Worm (Caenorhabditis elegans) whole organism, young adult: ENCODE results near the gene dyf-4.

Experiments
- B0019.2 ChIP-seq: fragments of 200-800 bp; sonication (Bioruptor generic); conservative IDR thresholded peaks from 2 replicates; pipeline ENCODE4 v1.3.6; 2022; ENCODE audit warnings: missing genetic modification reagents, missing genetic modification characterization, missing compliant biosample characterization
- B0336.3 ChIP-seq: fragments of 200-800 bp; sonication (Bioruptor generic); IDR thresholded peaks from 2 replicates; pipeline ENCODE4 v1.3.6; 2022; ENCODE audit warnings: missing genetic modification characterization, missing compliant biosample characterization
- C06A6.2 ChIP-seq: fragments of 200-800 bp; sonication (Bioruptor generic); conservative IDR thresholded peaks from 2 replicates; pipeline ENCODE4 v1.3.6; 2022; ENCODE audit warnings: missing genetic modification characterization, missing compliant biosample characterization
- C17E4.6 ChIP-seq: fragments of 200-800 bp; sonication (Bioruptor generic); IDR thresholded peaks from 2 replicates; pipeline ENCODE4 v1.3.6; 2022; ENCODE audit warnings: missing genetic modification reagents, missing genetic modification characterization, missing compliant biosample characterization
- D2030.7 ChIP-seq: fragments of 200-800 bp; sonication (Bioruptor generic); IDR thresholded peaks from 2 replicates; pipeline ENCODE4 v1.3.6; 2022; ENCODE audit warnings: missing genetic modification reagents, missing genetic modification characterization, missing compliant biosample characterization
- F22D6.2 ChIP-seq: sonication (generic microtip); optimal IDR thresholded peaks from 2 replicates; lab custom pipeline; 2016; ENCODE audit warnings: mild to moderate bottlenecking, missing genetic modification characterization, missing compliant biosample characterization
- F23B12.7 ChIP-seq: sonication (generic microtip); optimal IDR thresholded peaks from 2 replicates; lab custom pipeline; 2017; ENCODE audit warnings: missing genetic modification characterization, mild to moderate bottlenecking, missing compliant biosample characterization, antibody characterized with exemption, moderate library complexity; ENCODE audit not compliant: insufficient read depth
- F33H1.4 ChIP-seq: fragments of 200-800 bp; sonication (Bioruptor generic); IDR thresholded peaks from 2 replicates; pipeline ENCODE4 v1.3.6; 2022; ENCODE audit warnings: missing genetic modification reagents, missing genetic modification characterization, missing compliant biosample characterization
- T07F8.4 ChIP-seq: sonication (generic microtip); optimal IDR thresholded peaks from 2 replicates; lab custom pipeline; 2016; ENCODE audit warnings: mild to moderate bottlenecking, missing genetic modification characterization, moderate library complexity, missing compliant biosample characterization
- Y53F4B.3 ChIP-seq: fragments of 200-800 bp; sonication (Bioruptor generic); IDR thresholded peaks from 2 replicates; pipeline ENCODE4 v1.3.6; 2022; ENCODE audit warnings: missing genetic modification reagents, missing genetic modification characterization, missing compliant biosample characterization
- aptf-2 ChIP-seq: fragments of 200-800 bp; sonication (Bioruptor generic); conservative IDR thresholded peaks from 2 replicates; pipeline ENCODE4 v1.3.6; 2022; ENCODE audit warnings: missing genetic modification reagents, missing genetic modification characterization, missing compliant biosample characterization
- aptf-3 ChIP-seq: fragments of 200-800 bp; sonication (Bioruptor generic); IDR thresholded peaks from 2 replicates; pipeline ENCODE4 v1.3.6; 2022; ENCODE audit warnings: missing genetic modification characterization, missing compliant biosample characterization
- atf-7 ChIP-seq: sonication (generic microtip); optimal IDR thresholded peaks from 2 replicates; lab custom pipeline; 2017; ENCODE audit warnings: mild to moderate bottlenecking, missing genetic modification characterization, missing compliant biosample characterization
- attf-6 ChIP-seq: fragments of 200-800 bp; sonication (Bioruptor generic); IDR thresholded peaks from 2 replicates; pipeline ENCODE4 v1.3.6; 2022; ENCODE audit warnings: missing genetic modification reagents, missing genetic modification characterization, missing compliant biosample characterization
- ccch-3 ChIP-seq: fragments of 200-800 bp; sonication (Bioruptor generic); optimal IDR thresholded peaks from 2 replicates; lab custom pipeline; 2018; ENCODE audit warnings: mild to moderate bottlenecking, missing genetic modification characterization, missing compliant biosample characterization
- cebp-2 ChIP-seq: fragments of 200-800 bp; sonication (Bioruptor generic); IDR thresholded peaks from 2 replicates; pipeline ENCODE4 v1.3.6; 2022; ENCODE audit warnings: missing genetic modification characterization, missing compliant biosample characterization
- ceh-100 ChIP-seq: fragments of 200-800 bp; sonication (Bioruptor generic); IDR thresholded peaks from 2 replicates; pipeline ENCODE4 v1.3.6; 2022; ENCODE audit warnings: missing genetic modification reagents, missing genetic modification characterization, missing compliant biosample characterization
- die-1 ChIP-seq: sonication (generic microtip); optimal IDR thresholded peaks from 2 replicates; lab custom pipeline; 2016; ENCODE audit warnings: missing genotype, mild to moderate bottlenecking, missing genetic modification characterization, missing compliant biosample characterization
- dox-1 ChIP-seq: fragments of 200-800 bp; sonication (Bioruptor generic); IDR thresholded peaks from 2 replicates; pipeline ENCODE4 v1.3.6; 2022; ENCODE audit warnings: missing genetic modification reagents, missing genetic modification characterization, missing compliant biosample characterization
- dpff-1 ChIP-seq: sonication (generic microtip); optimal IDR thresholded peaks from 2 replicates; lab custom pipeline; 2017; ENCODE audit warnings: mild to moderate bottlenecking, missing genetic modification characterization, missing compliant biosample characterization
- efl-1 ChIP-seq: fragments of 150-350 bp; optimal IDR thresholded peaks from 2 replicates; lab custom pipeline; 2014; ENCODE audit warnings: missing biosample characterization, missing genetic modification reagents, missing genetic modification characterization
- egl-44 ChIP-seq: fragments of 200-800 bp; sonication (Bioruptor generic); IDR thresholded peaks from 2 replicates; pipeline ENCODE4 v1.3.6; 2022; ENCODE audit warnings: missing genetic modification reagents, missing genetic modification characterization, missing compliant biosample characterization
- ekl-4 ChIP-seq: fragments of 200-800 bp; sonication (Bioruptor generic); IDR thresholded peaks from 2 replicates; pipeline ENCODE4 v1.3.6; 2022; ENCODE audit warnings: missing genetic modification reagents, missing genetic modification characterization, missing compliant biosample characterization
- gei-17 ChIP-seq: fragments of 200-800 bp; sonication (Bioruptor generic); optimal IDR thresholded peaks from 2 replicates; lab custom pipeline; 2018; ENCODE audit warnings: mild to moderate bottlenecking, missing genetic modification characterization, missing compliant biosample characterization
- hlh-12 ChIP-seq: sonication (generic microtip); optimal IDR thresholded peaks from 2 replicates; lab custom pipeline; 2016; ENCODE audit warnings: missing genetic modification characterization, missing compliant biosample characterization
- hlh-26 ChIP-seq: fragments of 200-800 bp; sonication (Bioruptor generic); conservative IDR thresholded peaks from 2 replicates; pipeline ENCODE4 v1.3.6; 2022; ENCODE audit warnings: missing genetic modification reagents, missing genetic modification characterization, missing compliant biosample characterization
- hmg-1.2 ChIP-seq: fragments of 200-800 bp; sonication (Bioruptor generic); IDR thresholded peaks from 2 replicates; pipeline ENCODE4 v1.3.6; 2022; ENCODE audit warnings: missing genetic modification reagents, missing genetic modification characterization, missing compliant biosample characterization
- hsf-1 ChIP-seq: fragments of 200-800 bp; sonication (Bioruptor generic); IDR thresholded peaks from 2 replicates; pipeline ENCODE4 v1.3.6; 2022; ENCODE audit warnings: missing genetic modification reagents, missing genetic modification characterization, missing compliant biosample characterization
- lag-1 ChIP-seq: fragments of 200-800 bp; sonication (Bioruptor generic); IDR thresholded peaks from 2 replicates; pipeline ENCODE4 v1.3.6; 2022; ENCODE audit warnings: missing genetic modification reagents, missing genetic modification characterization, missing compliant biosample characterization
- let-526 ChIP-seq: fragments of 200-800 bp; sonication (Bioruptor generic); IDR thresholded peaks from 2 replicates; pipeline ENCODE4 v1.3.6; 2022; ENCODE audit warnings: missing genetic modification reagents, missing genetic modification characterization, missing compliant biosample characterization
- let-607 ChIP-seq, 2 experiments: fragments of 200-800 bp in 1 of 2; sonication (Bioruptor generic) in 1 of 2; sonication (generic microtip) in 1 of 2; optimal IDR thresholded peaks; 2 replicates each; lab custom pipeline; 2016 to 2018; ENCODE audit warnings: mild to moderate bottlenecking in 2 of 2, missing compliant biosample characterization in 2 of 2, missing genetic modification characterization in 2 of 2, moderate library complexity in 2 of 2, missing genotype in 1 of 2
- mes-4 ChIP-seq: sonication (generic microtip); optimal IDR thresholded peaks from 2 replicates; lab custom pipeline; 2016; ENCODE audit warnings: missing genotype, missing genetic modification characterization, missing compliant biosample characterization
- nfya-1 ChIP-seq: sonication (generic microtip); optimal IDR thresholded peaks from 2 replicates; lab custom pipeline; 2017; ENCODE audit warnings: antibody characterized with exemption, missing compliant biosample characterization, missing genetic modification characterization, borderline replicate concordance; ENCODE audit not compliant: insufficient read depth
- nhr-27 ChIP-seq: fragments of 200-800 bp; sonication (Bioruptor generic); optimal IDR thresholded peaks from 2 replicates; lab custom pipeline; 2018; ENCODE audit warnings: mild to moderate bottlenecking, missing genetic modification characterization, moderate library complexity, missing compliant biosample characterization
- nhr-80 ChIP-seq: sonication (generic microtip); optimal IDR thresholded peaks from 2 replicates; lab custom pipeline; 2016; ENCODE audit warnings: missing genetic modification characterization, missing compliant biosample characterization
- nhr-90 ChIP-seq: sonication (generic microtip); optimal IDR thresholded peaks from 2 replicates; lab custom pipeline; 2016; ENCODE audit warnings: missing genotype, mild to moderate bottlenecking, missing genetic modification characterization, missing compliant biosample characterization
- pha-4 ChIP-seq: fragments of 150-350 bp; sonication (generic microtip); optimal IDR thresholded peaks from 2 replicates; lab custom pipeline; 2014; ENCODE audit warnings: missing biosample characterization, missing genetic modification reagents, missing genetic modification characterization
- rec-8 ChIP-seq, 2 experiments: sonication (generic microtip); optimal IDR thresholded peaks; 2 replicates each; lab custom pipeline; 2016; ENCODE audit warnings: mild to moderate bottlenecking in 2 of 2, missing genetic modification characterization in 2 of 2, missing genetic modification reagents in 2 of 2, missing genotype in 2 of 2, missing biosample characterization in 1 of 2, missing compliant biosample characterization in 1 of 2, moderate library complexity in 1 of 2
- repo-1 ChIP-seq: sonication (generic microtip); optimal IDR thresholded peaks from 2 replicates; lab custom pipeline; 2017; ENCODE audit warnings: mild to moderate bottlenecking, missing genetic modification characterization, missing compliant biosample characterization
- snpc-3.4 ChIP-seq: sonication (generic microtip); optimal IDR thresholded peaks from 2 replicates; lab custom pipeline; 2017; ENCODE audit warnings: missing genetic modification characterization, mild to moderate bottlenecking, missing compliant biosample characterization, antibody characterized with exemption, moderate library complexity, missing genotype, missing genetic modification reagents
- snpc-4 ChIP-seq, 5 experiments: fragments of 150-350 bp in 1 of 5; sonication (generic microtip) in 4 of 5; optimal IDR thresholded peaks; 2 replicates each; lab custom pipeline; 2014 to 2018; ENCODE audit warnings: missing genetic modification characterization in 5 of 5, missing biosample characterization in 3 of 5, antibody characterized with exemption in 2 of 5, mild to moderate bottlenecking in 2 of 5, missing compliant biosample characterization in 2 of 5, missing genotype in 2 of 5, moderate library complexity in 2 of 5, missing genetic modification reagents in 1 of 5
- tbp1 ChIP-seq: fragments of 200-800 bp; sonication (Bioruptor generic); optimal IDR thresholded peaks from 2 replicates; lab custom pipeline; 2018; ENCODE audit warnings: mild to moderate bottlenecking, missing genetic modification characterization, missing compliant biosample characterization
- xnd-1 ChIP-seq: sonication (generic microtip); optimal IDR thresholded peaks from 2 replicates; lab custom pipeline; 2016; ENCODE audit warnings: missing genotype, missing genetic modification reagents, missing genetic modification characterization, missing compliant biosample characterization
- ztf-25 ChIP-seq: fragments of 200-800 bp; sonication (Bioruptor generic); IDR thresholded peaks from 2 replicates; pipeline ENCODE4 v1.3.6; 2022; ENCODE audit warnings: missing genetic modification reagents, missing genetic modification characterization, missing compliant biosample characterization
- ztf-28 ChIP-seq: fragments of 200-800 bp; sonication (Bioruptor generic); IDR thresholded peaks from 2 replicates; pipeline ENCODE4 v1.3.6; 2022; ENCODE audit warnings: missing genetic modification reagents, missing genetic modification characterization, missing compliant biosample characterization
- ztf-3 ChIP-seq: fragments of 200-800 bp; sonication (Bioruptor generic); optimal IDR thresholded peaks from 2 replicates; lab custom pipeline; 2018; ENCODE audit warnings: mild to moderate bottlenecking, missing genetic modification characterization, missing compliant biosample characterization
- ztf-6 ChIP-seq: fragments of 200-800 bp; sonication (Bioruptor generic); IDR thresholded peaks from 2 replicates; pipeline ENCODE4 v1.3.6; 2022; ENCODE audit warnings: missing genetic modification reagents, missing genetic modification characterization, missing compliant biosample characterization

dyf-4 gene

DNA sequence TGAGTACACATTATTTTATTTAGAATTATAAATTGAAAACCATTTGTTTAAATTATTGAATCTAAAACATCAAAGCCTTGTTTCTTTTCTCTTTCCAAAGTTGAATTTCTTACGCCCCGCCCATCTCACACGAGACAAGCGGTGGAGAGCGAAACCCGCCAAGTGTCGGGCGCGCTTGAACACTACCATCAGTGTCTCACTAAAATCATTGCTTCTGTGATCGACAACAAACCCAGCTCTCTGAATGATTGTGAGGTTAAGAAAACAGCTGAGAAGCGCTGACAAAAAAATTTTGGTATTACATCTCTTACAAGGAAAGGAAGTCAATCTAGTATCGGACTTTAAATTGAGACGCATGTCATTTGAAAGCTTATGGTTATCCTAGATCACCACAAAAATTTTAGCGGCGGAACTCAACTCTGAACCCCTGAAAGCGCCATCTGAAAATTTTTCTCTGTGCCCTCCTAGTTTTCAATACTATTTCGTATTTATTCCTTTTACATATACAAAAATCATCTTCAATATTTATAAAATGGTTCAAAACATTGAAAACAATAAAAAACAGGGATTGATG lies 34.4 kb downstream of the dyf-4 start (continued):
- TF ChIP-seq nfya-1 (tag; lab: Kevin White, UChicago) (no peak), F22D6.2 (tag; lab: Kevin White, UChicago) (no peak), mes-4 (tag; lab: Kevin White, UChicago) (peak; percentile 40), snpc-3.4 (peak; percentile 99), die-1 (tag; lab: Kevin White, UChicago) (peak; percentile 9), xnd-1 (tag; lab: Kevin White, UChicago) (peak; percentile 36), gei-17 (GFP tag; lab: Kevin White, UChicago) (no peak), hlh-12 (tag; lab: Kevin White, UChicago) (no peak), D2030.7 (GFP tag; lab: Robert Waterston, UW) (peak; percentile 97), efl-1 (GFP tag; lab: Kevin White, UChicago) (no peak), snpc-4 (GFP tag; optimal IDR thresholded peaks at IDR 0.05; lab: Kevin White, UChicago) (peak; percentile 100), snpc-4 (tag; optimal IDR thresholded peaks at IDR 0.05; lab: Kevin White, UChicago) (peak; percentile 99 to 100 (median 100)), C06A6.2 (GFP tag; lab: Robert Waterston, UW) (no peak), ekl-4 (GFP tag; lab: Robert Waterston, UW) (peak; percentile 93), T07F8.4 (tag; lab: Kevin White, UChicago) (no peak), aptf-2 (GFP tag; lab: Robert Waterston, UW) (no peak), ztf-25 (GFP tag; lab: Robert Waterston, UW) (no peak), let-526 (no peak), egl-44 (GFP tag; lab: Robert Waterston, UW) (peak; percentile 44; the same call in 1 of the 2 replicates), hsf-1 (GFP tag; lab: Robert Waterston, UW) (peak; percentile 72), rec-8 (tag; optimal IDR thresholded peaks at IDR 0.05; lab: Kevin White, UChicago) (peak; percentile 11 to 80), dpff-1 (no peak), atf-7 (tag; lab: Kevin White, UChicago) (peak; percentile 10), ztf-6 (no peak), hmg-1.2 (GFP tag; lab: Robert Waterston, UW) (peak; percentile 97), pha-4 (tag; lab: Kevin White, UChicago) (no peak), B0336.3 (peak; percentile 88), let-607 (tag; optimal IDR thresholded peaks at IDR 0.05; lab: Kevin White, UChicago) (peak in 1 of 2 experiments; percentile 8), nhr-27 (no peak), ceh-100 (GFP tag; lab: Robert Waterston, UW) (peak; percentile 71), C17E4.6 (GFP tag; lab: Robert Waterston, UW) (0 out of 2 replicates have a peak, but pooled peaks have one; percentile 9), ztf-28 (GFP tag; lab: Robert Waterston, UW) (peak; percentile 81; the same call in 1 of the 2 replicates), attf-6 (GFP tag; lab: Robert Waterston, UW) (peak; percentile 91), nhr-80 (tag; lab: Kevin White, UChicago) (peak; percentile 57), tbp1 (GFP tag; lab: Kevin White, UChicago) (peak; percentile 82), ccch-3 (GFP tag; lab: Kevin White, UChicago) (no peak), lag-1 (no peak), B0019.2 (GFP tag; lab: Robert Waterston, UW) (peak; percentile 50; the same call in 1 of the 2 replicates), nhr-90 (tag; lab: Kevin White, UChicago) (no peak), ztf-3 (GFP tag; lab: Kevin White, UChicago) (no peak), F23B12.7 (tag; lab: Kevin White, UChicago) (peak; percentile 56), aptf-3 (GFP tag; lab: Robert Waterston, UW) (no peak), cebp-2 (GFP tag; lab: Robert Waterston, UW) (0 out of 2 replicates have a peak, but pooled peaks have one; percentile 45), F33H1.4 (GFP tag; lab: Robert Waterston, UW) (peak; percentile 50), Y53F4B.3 (GFP tag; lab: Robert Waterston, UW) (peak; percentile 46), hlh-26 (GFP tag; lab: Robert Waterston, UW) (no peak), repo-1 (tag; lab: Kevin White, UChicago) (peak; percentile 79), dox-1 (peak; percentile 94)
